Worm (Caenorhabditis elegans) whole organism, mixed stage, embryonic: ENCODE results near the gene M110.9.

ENCODE experiments used
- blmp-1 ChIP-seq: fragments of 150-350 bp; optimal IDR thresholded peaks from 2 replicates; lab custom pipeline; 2014; ENCODE audit warnings: missing biosample characterization, missing genetic modification characterization
- ces-1 ChIP-seq: fragments of 150-350 bp; optimal IDR thresholded peaks from 2 replicates; lab custom pipeline; 2014; ENCODE audit warnings: missing biosample characterization, missing genetic modification reagents, missing genetic modification characterization
- drap-1 ChIP-seq: fragments of 200-800 bp; sonication (Bioruptor generic); optimal IDR thresholded peaks from 3 replicates; lab custom pipeline; 2018; ENCODE audit warnings: mild to moderate bottlenecking, missing genetic modification characterization, missing compliant biosample characterization
- elt-3 ChIP-seq: fragments of 150-350 bp; optimal IDR thresholded peaks from 2 replicates; lab custom pipeline; 2014; ENCODE audit warnings: missing biosample characterization, missing genetic modification characterization
- lin-13 ChIP-seq: fragments of 150-350 bp; optimal IDR thresholded peaks from 2 replicates; lab custom pipeline; 2014; ENCODE audit warnings: missing biosample characterization, missing genetic modification characterization
- lsy-2 ChIP-seq: fragments of 150-350 bp; optimal IDR thresholded peaks from 2 replicates; lab custom pipeline; 2014; ENCODE audit warnings: missing biosample characterization, missing genetic modification characterization
- nhr-28 ChIP-seq: fragments of 150-350 bp; optimal IDR thresholded peaks from 2 replicates; lab custom pipeline; 2014; ENCODE audit warnings: missing biosample characterization, missing genetic modification characterization
- pha-4 ChIP-seq: fragments of 150-350 bp; optimal IDR thresholded peaks from 2 replicates; lab custom pipeline; 2018; ENCODE audit warnings: missing biosample characterization, missing genetic modification reagents, missing genetic modification characterization
- snpc-4 ChIP-seq: fragments of 150-350 bp; optimal IDR thresholded peaks from 2 replicates; lab custom pipeline; 2014; ENCODE audit warnings: missing biosample characterization, missing genetic modification characterization
- sptf-1 ChIP-seq: sonication (generic microtip); optimal IDR thresholded peaks from 2 replicates; lab custom pipeline; 2017; ENCODE audit warnings: mild to moderate bottlenecking, missing genetic modification characterization, moderate library complexity, missing compliant biosample characterization
- unc-120 ChIP-seq: sonication (generic microtip); optimal IDR thresholded peaks from 2 replicates; lab custom pipeline; 2017; ENCODE audit warnings: missing genetic modification characterization, missing compliant biosample characterization; ENCODE audit not compliant: poor library complexity, severe bottlenecking
- unc-62 ChIP-seq: fragments of 150-350 bp; optimal IDR thresholded peaks from 2 replicates; lab custom pipeline; 2014; ENCODE audit warnings: missing biosample characterization, missing genetic modification reagents, missing genetic modification characterization
- zip-8 ChIP-seq: fragments of 150-350 bp; optimal IDR thresholded peaks from 2 replicates; lab custom pipeline; 2014; ENCODE audit warnings: missing biosample characterization, missing genetic modification characterization
- ztf-11 ChIP-seq: fragments of 150-350 bp; optimal IDR thresholded peaks from 2 replicates; lab custom pipeline; 2014; ENCODE audit warnings: missing biosample characterization, missing genetic modification characterization

DNA sequence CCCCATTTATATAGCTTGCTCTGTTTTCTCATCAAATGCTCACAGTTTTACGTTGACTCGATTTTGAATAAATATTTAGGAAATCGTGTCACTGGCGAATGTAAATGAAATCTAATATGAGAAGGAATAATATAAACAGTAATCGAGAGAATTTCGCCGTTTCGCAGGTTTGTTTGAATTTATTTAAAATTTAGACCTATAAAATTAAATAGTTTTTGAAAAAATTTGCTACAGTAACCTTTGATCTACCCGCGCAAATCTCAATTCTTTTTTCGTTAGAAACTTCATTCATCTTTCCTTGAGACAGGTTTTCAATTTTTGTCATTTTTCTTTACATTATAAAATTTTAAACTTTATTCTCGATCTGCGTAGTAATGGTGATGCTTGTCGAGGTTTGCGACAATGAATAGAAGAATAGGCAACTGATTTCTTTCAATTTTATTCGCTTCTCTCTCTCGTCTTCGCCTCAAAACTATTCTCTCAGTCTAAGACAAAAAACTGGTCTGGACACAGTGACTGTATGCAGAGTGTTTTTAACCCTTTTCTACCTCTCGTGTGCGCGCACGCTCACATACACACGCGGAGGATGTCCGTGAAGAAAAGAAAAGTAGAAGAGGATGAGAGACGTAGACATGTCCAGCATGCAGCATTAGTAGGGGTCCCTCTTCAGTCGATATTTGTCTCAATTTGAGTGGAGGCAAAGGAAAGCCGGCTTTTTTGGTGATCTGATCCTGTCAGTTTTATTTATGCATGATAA lies 8.6 kb upstream of the M110.9 start, which contains the start of gene dab-1:
- no peak for TF ChIP-seq pha-4 (tag; lab: Kevin White, UChicago)
- TF ChIP-seq nhr-28 (tag; lab: Kevin White, UChicago): no peak
- no peak for TF ChIP-seq ces-1 (GFP tag; lab: Kevin White, UChicago)
- no peak for TF ChIP-seq unc-62
- no peak for TF ChIP-seq blmp-1 (tag; lab: Kevin White, UChicago)
- TF ChIP-seq sptf-1 (tag; lab: Kevin White, UChicago): peak; percentile 49
- TF ChIP-seq unc-120 (tag; lab: Kevin White, UChicago): no peak
- peak; percentile 8 for TF ChIP-seq drap-1 (GFP tag; lab: Kevin White, UChicago)
- no peak for TF ChIP-seq ztf-11 (tag; lab: Kevin White, UChicago)
- no peak for TF ChIP-seq snpc-4 (tag; lab: Kevin White, UChicago)
- no peak for TF ChIP-seq elt-3 (tag; lab: Kevin White, UChicago)
- TF ChIP-seq lin-13 (tag; lab: Kevin White, UChicago): no peak
- no peak for TF ChIP-seq lsy-2
- no peak for TF ChIP-seq zip-8 (tag; lab: Kevin White, UChicago)
